Fruit fly (Drosophila melanogaster) whole organism, embryonic: Measurements from ENCODE around the gene grnd.

ENCODE experiments used
- B-H1 ChIP-seq: fragments of 200-800 bp; sonication (Bioruptor generic); IDR thresholded peaks from 3 replicates; pipeline ENCODE4 v1.3.6; 2022; ENCODE audit warnings: missing biosample characterization, missing genetic modification characterization
- Blimp-1 ChIP-seq: fragments of 200-800 bp; sonication (Bioruptor generic); optimal IDR thresholded peaks from 3 replicates; lab custom pipeline; 2018; ENCODE audit warnings: missing biosample characterization, missing genetic modification characterization, mild to moderate bottlenecking, moderate library complexity, missing genetic modification reagents
- Bteb2 ChIP-seq: fragments of 200-800 bp; sonication (Bioruptor generic); optimal IDR thresholded peaks from 2 replicates; lab custom pipeline; 2016; ENCODE audit warnings: missing biosample characterization, missing genetic modification characterization
- CG10209 ChIP-seq: fragments of 200-800 bp; sonication (Bioruptor generic); optimal IDR thresholded peaks from 3 replicates; lab custom pipeline; 2017; ENCODE audit warnings: missing biosample characterization, mild to moderate bottlenecking, missing genetic modification characterization, missing genetic modification reagents
- CG10431 ChIP-seq: fragments of 200-800 bp; sonication (Bioruptor generic); optimal IDR thresholded peaks from 3 replicates; lab custom pipeline; 2018; ENCODE audit warnings: missing biosample characterization, mild to moderate bottlenecking, missing genetic modification characterization
- CG11696 ChIP-seq: fragments of 200-800 bp; sonication (Bioruptor generic); IDR thresholded peaks from 2 replicates; pipeline ENCODE4 v1.3.6; 2022; ENCODE audit warnings: missing biosample characterization, missing genetic modification characterization
- CG8281 ChIP-seq: fragments of 200-800 bp; sonication (Bioruptor generic); optimal IDR thresholded peaks from 2 replicates; lab custom pipeline; 2018; ENCODE audit warnings: missing biosample characterization, mild to moderate bottlenecking, missing genetic modification characterization, moderate library complexity
- Drgx ChIP-seq: fragments of 200-800 bp; sonication (Bioruptor generic); IDR thresholded peaks from 2 replicates; pipeline ENCODE4 v1.3.6; 2022; ENCODE audit warnings: missing biosample characterization, missing genetic modification characterization
- Ets65A ChIP-seq: fragments of 200-800 bp; sonication (Bioruptor generic); peaks from one replicate; lab custom pipeline; 2016; ENCODE audit warnings: missing biosample characterization, missing genetic modification characterization
- Rfx ChIP-seq: fragments of 200-800 bp; sonication (Bioruptor generic); IDR thresholded peaks from 2 replicates; pipeline ENCODE4 v1.3.6; 2022; ENCODE audit warnings: missing biosample characterization, missing genetic modification characterization
- bowl ChIP-seq: fragments of 200-800 bp; sonication (Bioruptor generic); IDR thresholded peaks from 2 replicates; pipeline ENCODE4 v1.3.6; 2022; ENCODE audit warnings: missing biosample characterization, missing genetic modification characterization
- chinmo ChIP-seq: fragments of 200-800 bp; sonication (Bioruptor generic); IDR thresholded peaks from 4 replicates; pipeline ENCODE4 v1.3.6; 2022; ENCODE audit warnings: missing biosample characterization, missing genetic modification characterization; ENCODE audit not compliant: partially characterized antibody
- chn ChIP-seq: fragments of 200-800 bp; sonication (Bioruptor generic); optimal IDR thresholded peaks from 2 replicates; lab custom pipeline; 2016; ENCODE audit warnings: missing biosample characterization, missing genetic modification characterization
- cwo ChIP-seq: fragments of 200-800 bp; sonication (Bioruptor generic); optimal IDR thresholded peaks from 3 replicates; lab custom pipeline; 2017; ENCODE audit warnings: missing biosample characterization, missing genetic modification characterization, mild to moderate bottlenecking, moderate library complexity, missing genetic modification reagents
- sd ChIP-seq: fragments of 200-800 bp; sonication (Bioruptor generic); optimal IDR thresholded peaks from 3 replicates; lab custom pipeline; 2018; ENCODE audit warnings: missing biosample characterization, mild to moderate bottlenecking, missing genetic modification characterization, moderate library complexity
- slou ChIP-seq: fragments of 200-800 bp; sonication (Bioruptor generic); optimal IDR thresholded peaks from 3 replicates; lab custom pipeline; 2016; ENCODE audit warnings: missing biosample characterization, missing genetic modification characterization
- vvl ChIP-seq: fragments of 200-800 bp; sonication (Bioruptor generic); IDR thresholded peaks from 2 replicates; pipeline ENCODE4 v1.3.6; 2022; ENCODE audit warnings: missing biosample characterization, missing genetic modification characterization

The grnd gene

DNA sequence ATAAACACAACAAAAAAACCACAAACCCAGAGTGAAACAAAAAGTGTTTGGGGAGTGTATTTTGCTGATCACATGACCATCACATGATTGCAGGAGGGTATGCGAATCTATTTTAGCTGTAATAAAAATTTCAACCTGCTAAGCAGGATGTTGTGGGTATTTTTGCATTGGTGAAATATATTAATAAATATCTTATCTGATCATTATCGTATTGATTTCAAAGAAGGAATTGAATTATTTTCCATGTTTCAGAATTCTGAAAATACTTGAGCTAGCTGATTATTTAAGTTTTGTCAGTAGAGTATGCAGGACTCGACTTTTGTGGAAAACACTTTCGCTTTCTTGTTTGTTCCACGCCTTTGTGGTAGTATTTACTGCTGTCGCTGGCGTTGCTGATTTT lies 37.8 kb downstream of the grnd start:
- TF ChIP-seq Bteb2 (GFP tag; lab: Kevin White, UChicago), result no peak
- no peak for TF ChIP-seq CG10209
- TF ChIP-seq bowl (GFP tag; lab: Robert Waterston, UW), result no peak
- no peak for TF ChIP-seq CG11696 (GFP tag; lab: Robert Waterston, UW)
- TF ChIP-seq Drgx (GFP tag; lab: Robert Waterston, UW), result peak; percentile 50
- TF ChIP-seq Blimp-1 (GFP tag; lab: Kevin White, UChicago), result peak; percentile 2
- TF ChIP-seq B-H1, result no peak
- TF ChIP-seq Ets65A (GFP tag; lab: Kevin White, UChicago), result peak; percentile 15
- TF ChIP-seq, all 482 proteins: peak for 3

DNA sequence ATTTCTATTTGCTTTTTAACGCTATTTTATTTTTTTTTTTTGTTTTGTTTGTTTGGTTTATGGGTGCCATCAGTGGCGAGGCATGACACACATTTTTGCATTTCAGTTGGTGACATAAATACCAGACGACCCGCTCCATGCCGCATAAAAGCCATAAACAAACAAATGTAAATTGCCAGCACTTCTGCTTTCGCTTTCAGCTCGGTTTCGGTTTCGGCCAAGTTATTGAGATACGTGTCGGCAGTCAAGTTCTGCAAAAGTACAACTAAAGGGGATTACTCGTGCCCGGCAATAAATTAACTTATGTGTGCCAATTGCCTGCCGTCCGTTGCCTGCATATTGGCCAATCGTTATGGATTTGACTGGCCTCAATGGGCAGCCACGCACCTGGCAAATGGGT lies 39.7 kb downstream of the grnd start:
- TF ChIP-seq CG10209 (no peak), vvl (GFP tag; lab: Robert Waterston, UW) (peak; percentile 22; the same call in 1 of the 2 replicates), Blimp-1 (GFP tag; lab: Kevin White, UChicago) (peak; percentile 70), sd (peak; percentile 19)

DNA sequence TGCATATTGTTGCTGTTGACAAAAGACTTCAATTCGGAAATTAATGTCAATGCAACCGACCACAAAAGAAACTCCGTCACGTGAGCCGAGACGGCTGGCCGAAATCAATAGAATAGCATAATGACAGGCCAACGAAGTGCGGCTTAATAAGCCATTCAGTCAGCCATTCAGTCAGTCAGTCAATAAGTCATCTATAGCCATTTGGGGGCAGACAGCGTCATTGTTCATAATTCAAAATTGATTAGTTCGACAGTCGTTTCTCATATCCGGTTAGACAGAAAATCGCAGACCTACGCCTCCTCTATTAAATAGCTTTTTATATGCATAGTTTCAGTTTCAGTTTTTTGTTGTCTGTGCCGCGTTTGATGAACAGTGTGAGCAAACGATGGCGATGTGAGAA lies 40.8 kb downstream of the grnd start:
- no peak for TF ChIP-seq Rfx (GFP tag; lab: Robert Waterston, UW)
- TF ChIP-seq CG10431, result no peak
- peak; percentile 74; the same call in 1 of the 4 replicates for TF ChIP-seq chinmo
- no peak for TF ChIP-seq chn (GFP tag; lab: Kevin White, UChicago)
- peak; percentile 25 for TF ChIP-seq cwo (GFP tag; lab: Kevin White, UChicago)
- peak; percentile 91 for TF ChIP-seq CG8281 (tag; lab: Kevin White, UChicago)
- no peak for TF ChIP-seq slou (GFP tag; lab: Kevin White, UChicago)
